Fruit fly (Drosophila melanogaster) whole organism, embryonic: ENCODE data around the gene Jon66Cii.
A peak's percentile ranks its signal among the peaks of the same experiment; 100 is the strongest.

Experiments
- BtbVII ChIP-seq: fragments of 200-800 bp; sonication (Bioruptor generic); optimal IDR thresholded peaks from 3 replicates; lab custom pipeline; 2017; ENCODE audit warnings: missing biosample characterization, mild to moderate bottlenecking, missing genetic modification characterization
- CG10147 ChIP-seq: fragments of 200-800 bp; sonication (Bioruptor generic); optimal IDR thresholded peaks from 2 replicates; lab custom pipeline; 2019; ENCODE audit warnings: missing biosample characterization, mild to moderate bottlenecking, missing genetic modification characterization, moderate library complexity
- CG10462 ChIP-seq: fragments of 200-800 bp; sonication (Bioruptor generic); optimal IDR thresholded peaks from 2 replicates; lab custom pipeline; 2016; ENCODE audit warnings: missing biosample characterization, missing genetic modification characterization
- CG11093 ChIP-seq: fragments of 200-800 bp; sonication (Bioruptor generic); IDR thresholded peaks from 3 replicates; pipeline ENCODE4 v1.3.6; 2022; ENCODE audit warnings: missing biosample characterization, missing genetic modification characterization
- CG11456 ChIP-seq: fragments of 200-800 bp; sonication (Bioruptor generic); IDR thresholded peaks from 3 replicates; pipeline ENCODE4 v1.3.6; 2022; ENCODE audit warnings: missing biosample characterization, missing genetic modification characterization
- CG12299 ChIP-seq: fragments of 200-800 bp; sonication (Bioruptor generic); optimal IDR thresholded peaks from 2 replicates; lab custom pipeline; 2018; ENCODE audit warnings: missing biosample characterization, mild to moderate bottlenecking, missing genetic modification characterization
- CG12769 ChIP-seq: fragments of 200-800 bp; sonication (Bioruptor generic); optimal IDR thresholded peaks from 2 replicates; lab custom pipeline; 2019; ENCODE audit warnings: missing biosample characterization, mild to moderate bottlenecking, missing genetic modification characterization, moderate library complexity
- CG13424 ChIP-seq: fragments of 200-800 bp; sonication (Bioruptor generic); optimal IDR thresholded peaks from 2 replicates; lab custom pipeline; 2019; ENCODE audit warnings: missing biosample characterization, mild to moderate bottlenecking, missing genetic modification characterization, moderate library complexity
- CG13624 ChIP-seq: fragments of 200-800 bp; sonication (Bioruptor generic); optimal IDR thresholded peaks from 2 replicates; lab custom pipeline; 2016; ENCODE audit warnings: missing biosample characterization, missing genetic modification characterization
- CG17328 ChIP-seq: fragments of 200-800 bp; sonication (Bioruptor generic); IDR thresholded peaks from 2 replicates; pipeline ENCODE4 v1.3.6; 2022; ENCODE audit warnings: missing biosample characterization, missing genetic modification characterization
- CG3065 ChIP-seq: fragments of 200-800 bp; sonication (Bioruptor generic); optimal IDR thresholded peaks from 2 replicates; lab custom pipeline; 2016; ENCODE audit warnings: missing biosample characterization, missing genetic modification characterization
- CG31224 ChIP-seq: fragments of 200-800 bp; sonication (Bioruptor generic); IDR thresholded peaks from 2 replicates; pipeline ENCODE4 v1.3.6; 2022; ENCODE audit warnings: missing biosample characterization, missing genetic modification characterization
- CG31365 ChIP-seq: fragments of 200-800 bp; sonication (Bioruptor generic); optimal IDR thresholded peaks from 2 replicates; lab custom pipeline; 2018; ENCODE audit warnings: missing biosample characterization, mild to moderate bottlenecking, missing genetic modification characterization
- CG33557 ChIP-seq: fragments of 200-800 bp; sonication (Bioruptor generic); optimal IDR thresholded peaks from 2 replicates; lab custom pipeline; 2019; ENCODE audit warnings: missing biosample characterization, mild to moderate bottlenecking, missing genetic modification characterization, moderate library complexity
- CG34422 ChIP-seq: fragments of 200-800 bp; sonication (Bioruptor generic); IDR thresholded peaks from 3 replicates; pipeline ENCODE4 v1.3.6; 2022; ENCODE audit warnings: missing biosample characterization, missing genetic modification characterization
- CG3995 ChIP-seq: fragments of 200-800 bp; sonication (Bioruptor generic); optimal IDR thresholded peaks from 3 replicates; lab custom pipeline; 2016; ENCODE audit warnings: missing biosample characterization, missing genetic modification characterization
- CG5180 ChIP-seq: fragments of 200-800 bp; sonication (Bioruptor generic); optimal IDR thresholded peaks from 3 replicates; lab custom pipeline; 2017; ENCODE audit warnings: missing biosample characterization, missing genetic modification characterization, mild to moderate bottlenecking, moderate library complexity, missing genetic modification reagents
- CG5245 ChIP-seq: fragments of 200-800 bp; sonication (Bioruptor generic); optimal IDR thresholded peaks from 3 replicates; lab custom pipeline; 2016; ENCODE audit warnings: missing biosample characterization, missing genetic modification characterization
- CG5953 ChIP-seq: fragments of 200-800 bp; sonication (Bioruptor generic); IDR thresholded peaks from 2 replicates; pipeline ENCODE4 v1.3.6; 2022; ENCODE audit warnings: missing biosample characterization, missing genetic modification characterization
- CG7357 ChIP-seq: fragments of 200-800 bp; sonication (Bioruptor generic); IDR thresholded peaks from 3 replicates; pipeline ENCODE4 v1.3.6; 2022; ENCODE audit warnings: missing biosample characterization, missing genetic modification characterization
- CG7963 ChIP-seq: fragments of 200-800 bp; sonication (Bioruptor generic); IDR thresholded peaks from 3 replicates; pipeline ENCODE4 v1.3.6; 2022; ENCODE audit warnings: missing biosample characterization, missing genetic modification characterization; ENCODE audit not compliant: partially characterized antibody
- CG8281 ChIP-seq: fragments of 200-800 bp; sonication (Bioruptor generic); optimal IDR thresholded peaks from 2 replicates; lab custom pipeline; 2018; ENCODE audit warnings: missing biosample characterization, mild to moderate bottlenecking, missing genetic modification characterization, moderate library complexity
- CTCF ChIP-seq: fragments of 200-800 bp; sonication (Bioruptor generic); optimal IDR thresholded peaks from 2 replicates; lab custom pipeline; 2017; ENCODE audit warnings: missing biosample characterization, mild to moderate bottlenecking, missing genetic modification characterization, moderate library complexity
- Camta ChIP-seq: fragments of 200-800 bp; sonication (Bioruptor generic); optimal IDR thresholded peaks from 2 replicates; lab custom pipeline; 2016; ENCODE audit warnings: missing biosample characterization, missing genetic modification characterization
- Dip2 ChIP-seq: fragments of 200-800 bp; sonication (Bioruptor generic); IDR thresholded peaks from 2 replicates; pipeline ENCODE4 v1.3.6; 2022; ENCODE audit warnings: missing biosample characterization, missing genetic modification characterization
- Fer3 ChIP-seq: fragments of 200-800 bp; sonication (Bioruptor generic); optimal IDR thresholded peaks from 2 replicates; lab custom pipeline; 2018; ENCODE audit warnings: missing biosample characterization, mild to moderate bottlenecking, missing genetic modification characterization, moderate library complexity
- HLH4C ChIP-seq: fragments of 200-800 bp; sonication (Bioruptor generic); IDR thresholded peaks from 3 replicates; pipeline ENCODE4 v1.3.6; 2022; ENCODE audit warnings: missing biosample characterization, missing genetic modification characterization; ENCODE audit not compliant: partially characterized antibody
- Hey ChIP-seq: fragments of 200-800 bp; sonication (Bioruptor generic); optimal IDR thresholded peaks from 3 replicates; lab custom pipeline; 2018; ENCODE audit warnings: missing biosample characterization, mild to moderate bottlenecking, missing genetic modification characterization
- Jarid2 ChIP-seq: fragments of 200-800 bp; sonication (Bioruptor generic); optimal IDR thresholded peaks from 3 replicates; lab custom pipeline; 2017; ENCODE audit warnings: mild to moderate bottlenecking, missing biosample characterization, missing genetic modification reagents, missing genetic modification characterization
- Lhr ChIP-seq: fragments of 200-800 bp; sonication (Bioruptor generic); optimal IDR thresholded peaks from 3 replicates; lab custom pipeline; 2017; ENCODE audit warnings: mild to moderate bottlenecking, missing biosample characterization, missing genetic modification reagents, missing genetic modification characterization
- Max ChIP-seq: fragments of 200-800 bp; sonication (Bioruptor generic); optimal IDR thresholded peaks from 2 replicates; lab custom pipeline; 2016; ENCODE audit warnings: missing biosample characterization, mild to moderate bottlenecking, missing genetic modification characterization
- Rx ChIP-seq: fragments of 200-800 bp; sonication (Bioruptor generic); IDR thresholded peaks from 2 replicates; pipeline ENCODE4 v1.3.6; 2022; ENCODE audit warnings: missing biosample characterization, missing genetic modification characterization
- Ssrp ChIP-seq: fragments of 200-800 bp; sonication (Bioruptor generic); optimal IDR thresholded peaks from 2 replicates; lab custom pipeline; 2018; ENCODE audit warnings: missing biosample characterization, mild to moderate bottlenecking, missing genetic modification characterization, moderate library complexity
- TFAM ChIP-seq: fragments of 200-800 bp; sonication (Bioruptor generic); optimal IDR thresholded peaks from 2 replicates; lab custom pipeline; 2017; ENCODE audit warnings: missing biosample characterization, missing genetic modification characterization, inconsistent platforms
- Usf ChIP-seq: fragments of 200-800 bp; sonication (Bioruptor generic); optimal IDR thresholded peaks from 2 replicates; lab custom pipeline; 2017; ENCODE audit warnings: missing genotype, missing biosample characterization, missing genetic modification characterization
- aop ChIP-seq: fragments of 200-800 bp; sonication (Bioruptor generic); IDR thresholded peaks from 2 replicates; pipeline ENCODE4 v1.3.6; 2022; ENCODE audit warnings: missing biosample characterization, missing genetic modification characterization
- bab2 ChIP-seq: fragments of 200-800 bp; sonication (Bioruptor generic); optimal IDR thresholded peaks from 2 replicates; lab custom pipeline; 2016; ENCODE audit warnings: missing biosample characterization, missing genetic modification characterization
- dysf ChIP-seq: fragments of 200-800 bp; sonication (Bioruptor generic); IDR thresholded peaks from 3 replicates; pipeline ENCODE4 v1.3.6; 2022; ENCODE audit warnings: missing biosample characterization, missing genetic modification characterization
- her ChIP-seq: fragments of 200-800 bp; sonication (Bioruptor generic); optimal IDR thresholded peaks from 2 replicates; lab custom pipeline; 2016; ENCODE audit warnings: missing biosample characterization, missing genetic modification characterization
- ken ChIP-seq: fragments of 200-800 bp; sonication (Bioruptor generic); IDR thresholded peaks from 3 replicates; pipeline ENCODE4 v1.3.6; 2022; ENCODE audit warnings: missing biosample characterization, missing genetic modification characterization
- mam ChIP-seq: fragments of 200-800 bp; sonication (Bioruptor generic); optimal IDR thresholded peaks from 3 replicates; lab custom pipeline; 2016; ENCODE audit warnings: missing biosample characterization, missing genetic modification characterization
- onecut ChIP-seq: fragments of 200-800 bp; sonication (Bioruptor generic); IDR thresholded peaks from 2 replicates; pipeline ENCODE4 v1.3.6; 2022; ENCODE audit warnings: missing biosample characterization, missing genetic modification characterization
- pan ChIP-seq, 4 experiments: fragments of >200 bp in 3 of 4; fragments of 200-800 bp in 1 of 4; sonication (Bioruptor generic) in 1 of 4; optimal IDR thresholded peaks in 3 of 4; IDR thresholded peaks in 1 of 4; 2 replicates each; pipeline versions ENCODE4 v1.3.6 to Lab custom; 2017 to 2022; ENCODE audit warnings: missing biosample characterization in 2 of 4, missing genetic modification characterization in 2 of 4, mixed read lengths in 1 of 4
- phol ChIP-seq: fragments of 200-800 bp; sonication (Bioruptor generic); optimal IDR thresholded peaks from 3 replicates; lab custom pipeline; 2018; ENCODE audit warnings: missing biosample characterization, mild to moderate bottlenecking, missing genetic modification characterization, moderate library complexity
- pros ChIP-seq: fragments of 200-800 bp; sonication (Bioruptor generic); optimal IDR thresholded peaks from 3 replicates; lab custom pipeline; 2019; ENCODE audit warnings: missing biosample characterization, mild to moderate bottlenecking, missing genetic modification characterization, moderate library complexity
- ro ChIP-seq: fragments of 200-800 bp; sonication (Bioruptor generic); IDR thresholded peaks from 2 replicates; pipeline ENCODE4 v1.3.6; 2022; ENCODE audit warnings: missing biosample characterization, missing genetic modification characterization
- tin ChIP-seq: fragments of 200-800 bp; sonication (Bioruptor generic); optimal IDR thresholded peaks from 3 replicates; lab custom pipeline; 2016; ENCODE audit warnings: missing biosample characterization, missing genetic modification characterization
- tio ChIP-seq: fragments of 200-800 bp; sonication (Bioruptor generic); optimal IDR thresholded peaks from 2 replicates; lab custom pipeline; 2017; ENCODE audit warnings: missing biosample characterization, missing genetic modification characterization, inconsistent platforms
- wdn ChIP-seq: fragments of 200-800 bp; sonication (Bioruptor generic); IDR thresholded peaks from 2 replicates; pipeline ENCODE4 v1.3.6; 2022; ENCODE audit warnings: missing biosample characterization, missing genetic modification characterization
- zfh2 ChIP-seq: fragments of 200-800 bp; sonication (Bioruptor generic); optimal IDR thresholded peaks from 2 replicates; lab custom pipeline; 2016; ENCODE audit warnings: missing biosample characterization, missing genetic modification characterization

Gene Jon66Cii

dm6 chr3L:8398763-8399445 lies 5.5 kb upstream of the Jon66Cii start (continued):
- TF ChIP-seq Max (GFP tag; lab: Kevin White, UChicago) (no peak), pros (no peak), Fer3 (tag; lab: Kevin White, UChicago) (no peak), phol (peak; percentile 38), CG13624 (GFP tag; lab: Kevin White, UChicago) (no peak), CG7357 (GFP tag; lab: Robert Waterston, UW) (no peak), BtbVII (GFP tag; lab: Kevin White, UChicago) (no peak), CG12769 (no peak), zfh2 (GFP tag; lab: Kevin White, UChicago) (peak; percentile 29), Ssrp (peak; percentile 38), Rx (GFP tag; lab: Robert Waterston, UW) (no peak), ro (GFP tag; lab: Robert Waterston, UW) (no peak), bab2 (peak; percentile 12), dysf (0 out of 3 replicates have a peak, but pooled peaks have one; percentile 6), tio (GFP tag; lab: Kevin White, UChicago) (no peak), CG33557 (GFP tag; lab: Kevin White, UChicago) (no peak), CG17328 (0 out of 2 replicates have a peak, but pooled peaks have one; percentile 16), CG5953 (no peak), pan (optimal IDR thresholded peaks at IDR 0.05; lab: Kevin White, UChicago) (no peak), pan (GFP tag; optimal IDR thresholded peaks at IDR 0.05 in 1 of 2, IDR thresholded peaks at IDR 0.05 in 1 of 2) (peak in 1 of 2 experiments; percentile 15), mam (GFP tag; lab: Kevin White, UChicago) (peak; percentile 42), Dip2 (GFP tag; lab: Robert Waterston, UW) (no peak), CG8281 (tag; lab: Kevin White, UChicago) (no peak), Hey (tag; lab: Kevin White, UChicago) (no peak), CG3065 (GFP tag; lab: Kevin White, UChicago) (no peak), CG34422 (GFP tag; lab: Robert Waterston, UW) (0 out of 3 replicates have a peak, but pooled peaks have one; percentile 9), Lhr (GFP tag; lab: Kevin White, UChicago) (no peak), onecut (GFP tag; lab: Robert Waterston, UW) (no peak), CG12299 (tag; lab: Kevin White, UChicago) (no peak), Usf (GFP tag; lab: Kevin White, UChicago) (no peak), CG5180 (GFP tag; lab: Kevin White, UChicago) (no peak), aop (GFP tag; lab: Robert Waterston, UW) (no peak), TFAM (GFP tag; lab: Kevin White, UChicago) (no peak), CG11456 (GFP tag; lab: Robert Waterston, UW) (peak; percentile 65; the same call in 2 of the 3 replicates), CG10147 (GFP tag; lab: Kevin White, UChicago) (no peak), her (GFP tag; lab: Kevin White, UChicago) (no peak), CG31365 (tag; lab: Kevin White, UChicago) (no peak), CG13424 (tag; lab: Kevin White, UChicago) (no peak), CG5245 (GFP tag; lab: Kevin White, UChicago) (peak; percentile 40), HLH4C (peak; percentile 50; the same call in 1 of the 3 replicates), wdn (GFP tag; lab: Robert Waterston, UW) (no peak), Camta (GFP tag; lab: Kevin White, UChicago) (peak; percentile 22), CG11093 (GFP tag; lab: Robert Waterston, UW) (peak; percentile 15; the same call in 1 of the 3 replicates), CG7963 (peak; percentile 63; the same call in 2 of the 3 replicates), CG10462 (GFP tag; lab: Kevin White, UChicago) (no peak), Jarid2 (GFP tag; lab: Kevin White, UChicago) (no peak), tin (GFP tag; lab: Kevin White, UChicago) (peak; percentile 14), ken (GFP tag; lab: Robert Waterston, UW) (peak; percentile 51; the same call in 1 of the 3 replicates), CG3995 (GFP tag; lab: Kevin White, UChicago) (no peak), CG31224 (GFP tag; lab: Robert Waterston, UW) (no peak), CTCF (GFP tag; lab: Kevin White, UChicago) (no peak)
